Fruit fly (Drosophila melanogaster): Measurements from ENCODE around the gene CG43169.
A peak's percentile ranks its signal among the peaks of the same experiment; 100 is the strongest.

CG43169 gene

DNA sequence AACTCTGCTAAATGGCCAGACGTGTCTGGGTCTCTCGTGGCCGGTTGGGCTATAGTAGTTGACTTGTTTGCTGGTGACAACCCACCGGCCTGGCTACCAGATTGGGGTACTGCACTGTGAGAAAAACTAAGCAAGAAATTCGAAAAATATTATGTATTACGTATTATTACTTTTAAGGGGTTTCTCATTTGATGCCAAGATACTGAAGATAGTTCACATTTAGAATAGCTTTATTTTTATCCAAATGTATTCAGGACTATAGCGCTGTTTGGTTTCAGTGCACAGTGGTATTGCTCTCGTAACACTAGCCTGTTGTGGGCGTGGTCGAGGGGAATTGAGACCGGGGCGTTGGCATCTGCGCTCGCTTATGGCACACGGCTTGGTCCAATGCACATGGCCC is 32.3 kb upstream of the CG43169 start (continued):
- no peak for TF ChIP-seq Eip93F (GFP tag; optimal IDR thresholded peaks at IDR 0.05)
- TF ChIP-seq CG31627 (GFP tag; optimal IDR thresholded peaks at IDR 0.05): peak; percentile 8
- peak; percentile 70 for TF ChIP-seq acj6 (GFP tag; optimal IDR thresholded peaks at IDR 0.05)
- no peak for TF ChIP-seq CG9139 (GFP tag; optimal IDR thresholded peaks at IDR 0.05)
- TF ChIP-seq Smox (GFP tag; optimal IDR thresholded peaks at IDR 0.05): no peak
- peak; percentile 87 for TF ChIP-seq Lpt (GFP tag; optimal IDR thresholded peaks at IDR 0.05)
- peak; percentile 72 for TF ChIP-seq pdm3 (GFP tag; optimal IDR thresholded peaks at IDR 0.05)
- TF ChIP-seq Blimp-1 (GFP tag; optimal IDR thresholded peaks at IDR 0.05): no peak

- no peak for TF ChIP-seq fd85E (GFP tag; optimal IDR thresholded peaks at IDR 0.05)
- no peak for TF ChIP-seq CG8632 (GFP tag; optimal IDR thresholded peaks at IDR 0.05)
- no peak for TF ChIP-seq lz (GFP tag; optimal IDR thresholded peaks at IDR 0.05)
- TF ChIP-seq CG6792 (GFP tag; optimal IDR thresholded peaks at IDR 0.05): no peak
- no peak for TF ChIP-seq net (GFP tag; optimal IDR thresholded peaks at IDR 0.05)
- no peak for TF ChIP-seq dsx (GFP tag; optimal IDR thresholded peaks at IDR 0.05; ENCODE audit: poor library complexity, severe bottlenecking)
- TF ChIP-seq topi (GFP tag; optimal IDR thresholded peaks at IDR 0.05): no peak
- no peak for TF ChIP-seq CG3032 (tag; optimal IDR thresholded peaks at IDR 0.05)
- TF ChIP-seq Hr4 (GFP tag; optimal IDR thresholded peaks at IDR 0.05): no peak
- no peak for TF ChIP-seq Eip78C (GFP tag)
- TF ChIP-seq salr (GFP tag; optimal IDR thresholded peaks at IDR 0.05): no peak
- TF ChIP-seq Met (GFP tag; optimal IDR thresholded peaks at IDR 0.05): no peak
- no peak for TF ChIP-seq Sox15 (GFP tag; optimal IDR thresholded peaks at IDR 0.05)
- no peak for TF ChIP-seq achi (GFP tag; optimal IDR thresholded peaks at IDR 0.05)
- no peak for TF ChIP-seq CG8319 (GFP tag; optimal IDR thresholded peaks at IDR 0.05)
- TF ChIP-seq Smox (GFP tag; optimal IDR thresholded peaks at IDR 0.05): no peak
- no peak for TF ChIP-seq CG9139 (GFP tag; optimal IDR thresholded peaks at IDR 0.05)
- no peak for TF ChIP-seq pdm3 (GFP tag; optimal IDR thresholded peaks at IDR 0.05)
Measured at dm6 chr3L:8919678-8920077, 31.2 kb upstream of the CG43169 start.

DNA sequence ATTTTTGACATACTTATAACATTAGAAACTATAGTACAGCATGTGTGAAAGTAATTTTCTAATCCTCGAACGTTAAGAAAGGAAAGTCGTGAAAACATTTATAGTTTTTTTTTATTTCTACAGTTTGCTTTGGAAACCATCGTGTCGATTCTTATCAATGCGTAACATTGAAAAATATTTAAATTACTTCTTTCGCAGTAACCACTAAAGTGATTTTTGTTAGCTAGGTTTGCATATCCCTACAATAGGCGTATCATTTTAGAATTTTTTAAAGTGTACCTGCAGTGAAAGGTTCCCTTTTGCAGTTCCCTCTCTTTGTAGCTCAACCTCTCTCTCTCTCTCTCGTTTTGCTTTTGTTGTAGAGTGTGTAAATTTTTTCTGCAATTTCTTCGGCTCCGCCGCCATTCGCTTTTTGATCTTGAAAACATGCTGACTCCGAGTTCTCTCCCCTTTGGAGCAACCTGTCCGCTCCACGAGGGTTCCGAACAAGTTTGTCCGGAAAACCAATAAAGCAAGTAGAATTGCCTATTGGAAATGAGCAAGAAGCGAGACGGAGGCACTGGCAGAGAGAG is 25.2 kb upstream of the CG43169 start:
- TF ChIP-seq Eip75B (GFP tag; optimal IDR thresholded peaks at IDR 0.05) (peak; percentile 87), Sox14 (GFP tag; optimal IDR thresholded peaks at IDR 0.05) (peak; percentile 82), dac (GFP tag; optimal IDR thresholded peaks at IDR 0.05) (peak; percentile 19), eg (GFP tag; IDR thresholded peaks at IDR 0.05) (0 out of 3 replicates have a peak, but pooled peaks have one; percentile 11), CG6276 (GFP tag; optimal IDR thresholded peaks at IDR 0.05) (peak; percentile 30), CG34406 (GFP tag; optimal IDR thresholded peaks at IDR 0.05) (peak; percentile 63), Hr4 (GFP tag; optimal IDR thresholded peaks at IDR 0.05) (peak; percentile 67), Met (GFP tag; optimal IDR thresholded peaks at IDR 0.05) (peak; percentile 83), vri (GFP tag; optimal IDR thresholded peaks at IDR 0.05) (peak; percentile 26), lz (GFP tag; optimal IDR thresholded peaks at IDR 0.05) (peak; percentile 84), fkh (GFP tag; optimal IDR thresholded peaks at IDR 0.05) (no peak), CG15336 (GFP tag; IDR thresholded peaks at IDR 0.05) (peak; percentile 57), salr (GFP tag; optimal IDR thresholded peaks at IDR 0.05) (peak in 1 of 2 experiments; percentile 68), CG6163 (GFP tag; IDR thresholded peaks at IDR 0.05) (peak; percentile 74), CG31627 (GFP tag; optimal IDR thresholded peaks at IDR 0.05) (peak; percentile 69), CG11902 (GFP tag; optimal IDR thresholded peaks at IDR 0.05) (peak; percentile 51), Hr38 (GFP tag; optimal IDR thresholded peaks at IDR 0.05) (no peak), CG3032 (tag; optimal IDR thresholded peaks at IDR 0.05) (peak; percentile 58), CG3919 (GFP tag; optimal IDR thresholded peaks at IDR 0.05) (peak; percentile 70), CG11294 (GFP tag; IDR thresholded peaks at IDR 0.05) (no peak), svp (GFP tag) (peak; percentile 93), cyc (GFP tag; optimal IDR thresholded peaks at IDR 0.05) (peak; percentile 72), CG7368 (GFP tag; optimal IDR thresholded peaks at IDR 0.05) (no peak), CG8319 (GFP tag; optimal IDR thresholded peaks at IDR 0.05) (peak; percentile 42), esn (GFP tag; optimal IDR thresholded peaks at IDR 0.05) (peak; percentile 91), Eip93F (GFP tag; optimal IDR thresholded peaks at IDR 0.05) (peak; percentile 12), Sox15 (GFP tag; optimal IDR thresholded peaks at IDR 0.05) (peak; percentile 64), Ets21C (GFP tag; optimal IDR thresholded peaks at IDR 0.05) (peak; percentile 73), achi (GFP tag; optimal IDR thresholded peaks at IDR 0.05) (peak; percentile 75), fd85E (GFP tag; optimal IDR thresholded peaks at IDR 0.05) (peak; percentile 27), acj6 (GFP tag; optimal IDR thresholded peaks at IDR 0.05) (peak; percentile 71), CG8632 (GFP tag; optimal IDR thresholded peaks at IDR 0.05) (peak; percentile 68), net (GFP tag; optimal IDR thresholded peaks at IDR 0.05) (peak; percentile 69), CG4318 (GFP tag; optimal IDR thresholded peaks at IDR 0.05) (peak; percentile 39), Smox (GFP tag; optimal IDR thresholded peaks at IDR 0.05) (peak; percentile 85), CG10669 (GFP tag; optimal IDR thresholded peaks at IDR 0.05) (peak; percentile 58), CG11762 (GFP tag; optimal IDR thresholded peaks at IDR 0.05; ENCODE audit: insufficient read depth) (peak; percentile 26), Gug (GFP tag; IDR thresholded peaks at IDR 0.05) (no peak)
